Worm (Caenorhabditis elegans): ENCODE measurements around the gene Y81G3A.2.

DNA sequence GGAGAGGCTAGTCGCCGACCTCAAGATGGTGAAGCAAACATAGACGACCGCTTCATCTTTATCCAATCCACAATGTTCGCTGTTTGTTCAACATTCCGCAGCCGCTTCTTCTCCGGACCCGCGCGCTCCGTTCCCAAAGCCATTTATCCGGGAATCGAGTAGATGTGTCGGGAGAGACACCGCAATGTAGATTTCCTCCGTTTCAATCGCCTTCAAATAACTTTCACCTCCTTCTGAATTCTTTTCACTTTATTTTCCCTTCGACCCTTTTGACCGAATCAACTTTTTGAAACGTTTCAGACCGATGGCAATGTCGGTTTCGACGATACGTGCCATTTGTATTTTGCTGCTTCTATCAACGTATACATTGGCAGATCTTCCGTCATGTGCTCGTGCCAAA is 27.0 kb downstream of the Y81G3A.2 start, which contains the start of gene pqn-32:
- TF ChIP-seq lin-11 (tag; optimal IDR thresholded peaks at IDR 0.05) (no peak), F13H6.1 (tag; optimal IDR thresholded peaks at IDR 0.05) (no peak), ceh-14 (tag; optimal IDR thresholded peaks at IDR 0.05) (no peak), unc-42 (tag; optimal IDR thresholded peaks at IDR 0.05) (no peak), fkh-10 (GFP tag; optimal IDR thresholded peaks at IDR 0.05) (no peak)
